Fruit fly (Drosophila melanogaster): Measurements from ENCODE around the gene tkv.

DNA sequence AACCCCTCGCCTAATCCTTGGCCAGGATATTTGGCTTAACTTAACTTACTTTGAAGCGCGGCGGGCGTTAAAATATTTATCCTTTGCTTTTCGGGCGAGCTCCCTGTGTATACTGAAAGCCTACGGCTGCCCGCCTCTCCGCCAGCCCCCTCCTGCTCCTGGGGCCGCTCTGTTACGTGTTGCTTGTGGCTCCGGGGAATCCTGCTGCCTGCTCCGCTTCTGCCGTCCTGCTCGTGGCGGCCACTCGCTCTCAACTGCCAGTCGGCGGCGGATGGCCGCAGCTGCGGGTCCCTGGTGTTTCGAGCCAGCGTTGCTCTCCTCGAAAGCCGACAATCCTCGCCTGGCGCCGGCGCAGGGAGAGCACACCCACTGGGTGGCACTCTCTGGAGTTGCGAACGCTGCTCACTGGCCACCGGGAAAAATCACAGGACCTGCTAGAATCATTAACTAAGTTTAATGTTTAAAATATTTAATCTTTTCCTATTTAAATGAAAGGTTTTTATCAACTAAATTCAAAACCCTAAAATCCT, 43.5 kb upstream of the tkv start, which contains the start of gene CG14024:
- TF ChIP-seq pan (optimal IDR thresholded peaks at IDR 0.05) = no peak
- no peak for TF ChIP-seq psq (optimal IDR thresholded peaks at IDR 0.05)
- TF ChIP-seq usp (GFP tag; optimal IDR thresholded peaks at IDR 0.05) = no peak
- TF ChIP-seq Dll (optimal IDR thresholded peaks at IDR 0.05) = peak; percentile 44
- no peak for TF ChIP-seq EcR (GFP tag; optimal IDR thresholded peaks at IDR 0.05)
